Fruit fly (Drosophila melanogaster) whole organism, adult: ENCODE measurements around the gene CG13364.

Source experiments
- CG11617 ChIP-seq: fragments of 200-800 bp; sonication (Bioruptor generic); optimal IDR thresholded peaks from 2 replicates; lab custom pipeline; 2017; ENCODE audit warnings: mild to moderate bottlenecking, missing biosample characterization, missing genetic modification reagents, missing genetic modification characterization
- CG12768 ChIP-seq: fragments of 200-800 bp; sonication (Bioruptor generic); optimal IDR thresholded peaks from 2 replicates; lab custom pipeline; 2017; ENCODE audit warnings: missing biosample characterization, missing genetic modification characterization, mild to moderate bottlenecking, moderate library complexity, missing genetic modification reagents
- CG14711 ChIP-seq: fragments of 200-800 bp; sonication (Bioruptor generic); optimal IDR thresholded peaks from 2 replicates; lab custom pipeline; 2018; ENCODE audit warnings: missing biosample characterization, mild to moderate bottlenecking, missing genetic modification characterization, moderate library complexity
- CG1620 ChIP-seq: fragments of 200-800 bp; sonication (Bioruptor generic); optimal IDR thresholded peaks from 2 replicates; lab custom pipeline; 2016; ENCODE audit warnings: missing biosample characterization, missing genetic modification characterization
- CG33017 ChIP-seq: fragments of 200-800 bp; sonication (Bioruptor generic); optimal IDR thresholded peaks from 2 replicates; lab custom pipeline; 2018; ENCODE audit warnings: missing biosample characterization, mild to moderate bottlenecking, missing genetic modification characterization, moderate library complexity
- CG5204 ChIP-seq: fragments of 200-800 bp; sonication (Bioruptor generic); optimal IDR thresholded peaks from 2 replicates; lab custom pipeline; 2016; ENCODE audit warnings: missing biosample characterization, missing genetic modification characterization
- CG7045 ChIP-seq: fragments of 200-800 bp; sonication (Bioruptor generic); optimal IDR thresholded peaks from 2 replicates; lab custom pipeline; 2017; ENCODE audit warnings: missing biosample characterization, mild to moderate bottlenecking, missing genetic modification characterization
- CG7101 ChIP-seq: fragments of 200-800 bp; sonication (Bioruptor generic); optimal IDR thresholded peaks from 2 replicates; lab custom pipeline; 2018; ENCODE audit warnings: missing biosample characterization, mild to moderate bottlenecking, missing genetic modification characterization, moderate library complexity
- Clk ChIP-seq: fragments of 200-800 bp; sonication (Bioruptor generic); optimal IDR thresholded peaks from 2 replicates; lab custom pipeline; 2017; ENCODE audit warnings: missing biosample characterization, missing genetic modification characterization
- Crg-1 ChIP-seq: fragments of 200-800 bp; sonication (Bioruptor generic); optimal IDR thresholded peaks from 2 replicates; lab custom pipeline; 2016; ENCODE audit warnings: missing biosample characterization, missing genetic modification characterization
- Hr96 ChIP-seq: fragments of 200-800 bp; sonication (Bioruptor generic); optimal IDR thresholded peaks from 2 replicates; lab custom pipeline; 2016; ENCODE audit warnings: missing biosample characterization, missing genetic modification characterization
- Mnt ChIP-seq: fragments of 200-800 bp; sonication (Bioruptor generic); optimal IDR thresholded peaks from 2 replicates; lab custom pipeline; 2016; ENCODE audit warnings: missing biosample characterization, mild to moderate bottlenecking, missing genetic modification characterization
- bab1 ChIP-seq: fragments of 200-800 bp; sonication (Bioruptor generic); optimal IDR thresholded peaks from 3 replicates; lab custom pipeline; 2019; ENCODE audit warnings: missing biosample characterization, mild to moderate bottlenecking, missing genetic modification characterization, moderate library complexity
- cic ChIP-seq: fragments of 200-800 bp; sonication (Bioruptor generic); optimal IDR thresholded peaks from 2 replicates; lab custom pipeline; 2017; ENCODE audit warnings: missing biosample characterization, mild to moderate bottlenecking, missing genetic modification characterization, moderate library complexity
- cnc ChIP-seq, 2 experiments: fragments of >200 bp; optimal IDR thresholded peaks; 2 replicates each; lab custom pipeline; 2017
- kay ChIP-seq: fragments of 200-800 bp; sonication (Bioruptor generic); peaks from one replicate; lab custom pipeline; 2016; ENCODE audit warnings: missing biosample characterization, missing genetic modification characterization, borderline replicate concordance
- ovo ChIP-seq: fragments of 200-800 bp; sonication (Bioruptor generic); optimal IDR thresholded peaks from 2 replicates; lab custom pipeline; 2016; ENCODE audit warnings: missing biosample characterization, missing genetic modification characterization
- pad ChIP-seq: fragments of 200-800 bp; sonication (Bioruptor generic); optimal IDR thresholded peaks from 3 replicates; lab custom pipeline; 2017; ENCODE audit warnings: missing biosample characterization, missing genetic modification characterization, mild to moderate bottlenecking, moderate library complexity, missing genetic modification reagents
- tj ChIP-seq: fragments of 200-800 bp; sonication (Bioruptor generic); optimal IDR thresholded peaks from 3 replicates; lab custom pipeline; 2017; ENCODE audit warnings: missing biosample characterization, mild to moderate bottlenecking, missing genetic modification characterization, moderate library complexity
- toe ChIP-seq: fragments of 200-800 bp; sonication (Bioruptor generic); optimal IDR thresholded peaks from 2 replicates; lab custom pipeline; 2016; ENCODE audit warnings: missing biosample characterization, missing genetic modification characterization

The CG13364 gene

DNA sequence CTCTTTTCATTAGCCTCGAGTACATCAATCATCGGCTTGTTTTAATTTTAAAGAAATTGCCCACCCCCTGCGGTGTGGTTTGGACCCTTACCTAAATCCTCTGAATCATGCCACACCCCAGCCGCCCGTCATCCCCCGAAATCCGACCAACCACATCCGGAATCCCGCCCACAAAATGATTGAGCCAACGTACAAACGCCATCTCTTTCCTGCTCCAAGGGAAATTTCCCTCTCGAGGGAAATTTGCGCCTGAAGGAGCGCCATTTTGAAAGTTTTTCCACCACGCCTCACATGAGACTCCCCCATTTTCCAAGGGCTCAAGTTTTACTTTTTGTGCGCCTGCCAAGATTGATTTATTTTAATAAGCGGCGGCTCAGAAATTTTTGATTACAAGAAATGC is 15.0 kb downstream of the CG13364 start:
- TF ChIP-seq Crg-1 (GFP tag; lab: Kevin White, UChicago) (no peak), CG1620 (GFP tag; lab: Kevin White, UChicago) (no peak), tj (GFP tag; lab: Kevin White, UChicago) (no peak), Hr96 (no peak), pad (GFP tag; lab: Kevin White, UChicago) (no peak), CG7045 (no peak), Clk (GFP tag; lab: Kevin White, UChicago) (no peak), ovo (GFP tag; lab: Kevin White, UChicago) (no peak), Mnt (GFP tag; lab: Kevin White, UChicago) (no peak), CG12768 (GFP tag; lab: Kevin White, UChicago) (no peak), kay (GFP tag; lab: Kevin White, UChicago) (no peak), bab1 (GFP tag; lab: Kevin White, UChicago) (no peak), toe (no peak), CG7101 (no peak), cic (no peak), CG11617 (no peak), CG14711 (tag; lab: Kevin White, UChicago) (no peak), cnc (optimal IDR thresholded peaks at IDR 0.05; lab: Kevin White, UChicago) (no peak)

DNA sequence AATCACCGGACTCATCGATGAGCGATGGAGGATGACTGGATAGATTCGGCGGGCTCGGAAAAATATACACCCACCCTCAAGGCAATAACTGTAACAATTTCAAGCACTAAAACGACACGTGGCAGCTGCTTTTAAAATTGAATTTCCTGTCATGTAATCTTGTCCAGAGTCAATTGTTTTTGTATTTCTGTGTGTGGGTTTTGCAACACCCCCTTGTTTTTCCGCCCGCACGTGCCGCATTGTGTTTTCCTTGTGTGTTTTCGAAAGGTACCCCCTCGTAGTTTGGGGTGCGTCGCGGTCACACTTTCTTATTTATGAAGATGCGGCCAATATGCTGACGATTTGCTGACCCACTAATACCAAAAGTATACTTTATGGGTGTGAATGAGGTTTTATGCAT is 23.0 kb downstream of the CG13364 start:
- TF ChIP-seq CG7045, result no peak
- no peak for TF ChIP-seq CG12768 (GFP tag; lab: Kevin White, UChicago)
- TF ChIP-seq Crg-1 (GFP tag; lab: Kevin White, UChicago), result no peak
- no peak for TF ChIP-seq Hr96
- TF ChIP-seq CG7101, result no peak
- no peak for TF ChIP-seq CG5204
- TF ChIP-seq CG14711 (tag; lab: Kevin White, UChicago), result no peak
- TF ChIP-seq cnc (optimal IDR thresholded peaks at IDR 0.05; lab: Kevin White, UChicago), result no peak
- TF ChIP-seq CG33017 (tag; lab: Kevin White, UChicago), result no peak
- no peak for TF ChIP-seq pad (GFP tag; lab: Kevin White, UChicago)
- no peak for TF ChIP-seq kay (GFP tag; lab: Kevin White, UChicago)

DNA sequence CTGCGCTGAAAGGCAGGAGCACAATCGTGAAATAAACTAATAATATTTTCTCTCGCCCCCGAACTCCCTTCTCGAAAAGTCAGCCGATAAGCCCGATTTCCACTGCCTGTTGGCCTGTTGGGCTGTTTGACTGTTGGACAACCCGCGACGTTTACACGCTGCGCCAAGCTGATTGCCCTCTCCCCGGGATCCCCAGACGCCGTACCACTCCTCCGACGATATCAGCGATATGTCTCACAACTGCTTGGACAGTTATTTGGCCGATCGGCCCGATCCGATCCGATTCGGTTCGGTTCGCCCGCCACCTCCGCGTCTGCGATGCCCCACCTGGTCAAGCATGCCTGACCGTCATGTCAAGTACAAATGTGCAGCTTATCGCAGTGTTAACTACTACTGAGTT is 25.3 kb downstream of the CG13364 start:
- peak; percentile 52 for TF ChIP-seq cic
- peak; percentile 48 for TF ChIP-seq ovo (GFP tag; lab: Kevin White, UChicago)
- peak; percentile 14 for TF ChIP-seq CG7101
- TF ChIP-seq cnc (optimal IDR thresholded peaks at IDR 0.05; lab: Kevin White, UChicago), result no peak
- no peak for TF ChIP-seq kay (GFP tag; lab: Kevin White, UChicago)
- no peak for TF ChIP-seq Clk (GFP tag; lab: Kevin White, UChicago)
- no peak for TF ChIP-seq toe
- peak; percentile 24 for TF ChIP-seq Hr96
- peak; percentile 26 for TF ChIP-seq CG12768 (GFP tag; lab: Kevin White, UChicago)
- peak; percentile 12 for TF ChIP-seq Mnt (GFP tag; lab: Kevin White, UChicago)

DNA sequence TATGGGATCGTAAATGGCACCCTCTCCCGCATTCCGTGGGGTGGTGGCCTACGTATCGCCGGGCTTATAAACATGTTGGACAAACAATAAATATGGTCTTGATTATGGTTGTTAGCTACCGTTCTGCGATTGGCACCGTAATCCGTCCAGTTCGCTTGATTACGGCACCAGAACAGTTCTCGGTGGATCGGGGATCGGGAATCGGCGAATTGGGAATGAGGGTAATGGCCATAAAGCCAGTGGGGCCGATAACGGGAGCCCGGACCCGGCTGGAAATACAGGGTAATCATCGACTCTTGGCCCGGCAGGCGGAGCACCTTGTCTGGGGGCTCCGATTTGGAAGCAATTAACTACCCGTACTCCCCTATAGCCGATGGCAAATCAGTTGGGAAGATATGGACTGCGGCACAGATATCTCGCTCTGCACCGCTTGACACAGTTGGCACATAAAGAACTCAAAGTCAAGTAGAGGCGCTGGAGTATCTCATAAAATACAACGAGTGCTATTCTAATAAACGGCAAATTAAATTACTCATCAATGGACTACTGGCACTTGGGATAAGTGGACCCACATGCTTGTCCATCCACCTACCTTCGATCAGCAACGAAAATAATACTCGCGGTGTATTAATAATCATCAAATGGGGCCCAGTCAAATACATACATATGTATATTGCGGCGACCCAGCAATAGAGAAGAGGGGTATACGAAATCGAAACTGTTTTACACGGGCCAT is 26.5 kb downstream of the CG13364 start:
- TF ChIP-seq CG14711 (tag; lab: Kevin White, UChicago), result peak; percentile 6
- no peak for TF ChIP-seq bab1 (GFP tag; lab: Kevin White, UChicago)
- peak; percentile 14 for TF ChIP-seq pad (GFP tag; lab: Kevin White, UChicago)

DNA sequence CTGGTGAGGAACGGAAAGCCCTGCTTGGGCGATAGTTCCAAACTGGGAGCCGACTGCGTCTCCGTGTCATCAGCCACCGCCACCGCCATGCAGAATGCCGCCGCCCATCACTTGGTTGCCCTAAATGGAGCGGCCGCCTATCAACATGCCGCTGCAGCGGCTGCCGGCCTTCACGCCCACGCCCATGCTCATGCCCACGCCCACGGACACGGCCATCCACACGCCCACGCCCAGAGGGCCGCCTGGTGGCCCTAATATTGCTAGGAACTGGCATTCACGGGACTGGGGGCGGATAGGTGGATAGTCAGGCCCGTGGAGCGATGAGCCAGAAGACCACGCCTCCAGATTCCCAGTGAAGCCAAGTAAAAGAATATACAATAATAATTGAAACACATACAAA is 27.9 kb downstream of the CG13364 start:
- no peak for TF ChIP-seq toe

DNA sequence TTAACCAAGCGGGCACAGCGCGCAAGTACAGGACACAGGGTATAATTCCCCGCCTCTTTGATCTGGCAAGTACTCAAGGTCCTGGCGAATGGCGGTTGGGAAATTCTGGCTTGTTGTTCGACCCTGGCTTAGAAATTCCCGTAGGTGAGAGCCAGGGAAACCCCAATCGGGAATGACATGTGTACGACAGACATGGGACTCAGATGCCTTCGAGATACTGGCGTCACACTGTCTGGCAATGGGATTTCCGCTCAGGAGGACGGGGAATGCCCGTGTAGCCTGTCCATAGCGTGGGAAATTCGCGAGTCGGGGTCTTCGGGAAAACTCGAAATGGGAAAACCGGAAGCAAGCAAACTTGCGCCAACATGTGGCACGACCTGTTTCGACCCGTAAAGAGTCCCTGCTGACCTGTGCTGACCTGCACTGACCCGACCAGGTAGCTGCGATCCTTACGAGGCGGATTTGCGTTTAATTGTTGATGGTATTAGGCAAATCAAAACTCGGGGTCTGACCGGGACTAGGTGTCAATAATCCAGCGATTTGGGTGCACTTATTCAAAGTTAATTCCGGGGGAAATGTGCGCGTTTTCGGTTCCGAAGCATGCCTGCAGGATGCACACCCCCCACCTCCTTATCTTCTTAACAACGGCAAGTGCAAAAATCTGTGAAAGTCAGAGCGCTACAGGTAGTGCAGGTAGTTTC is 32.3 kb downstream of the CG13364 start:
- TF ChIP-seq Mnt (GFP tag; lab: Kevin White, UChicago), result no peak
- TF ChIP-seq CG7045, result no peak
- TF ChIP-seq CG12768 (GFP tag; lab: Kevin White, UChicago), result no peak
- no peak for TF ChIP-seq kay (GFP tag; lab: Kevin White, UChicago)
- TF ChIP-seq bab1 (GFP tag; lab: Kevin White, UChicago), result no peak
- no peak for TF ChIP-seq cnc (optimal IDR thresholded peaks at IDR 0.05; lab: Kevin White, UChicago)
- TF ChIP-seq tj (GFP tag; lab: Kevin White, UChicago), result no peak
- TF ChIP-seq CG5204, result no peak
- no peak for TF ChIP-seq CG1620 (GFP tag; lab: Kevin White, UChicago)
- no peak for TF ChIP-seq CG11617
- no peak for TF ChIP-seq Hr96
- no peak for TF ChIP-seq CG7101
- TF ChIP-seq cic, result no peak
- no peak for TF ChIP-seq Crg-1 (GFP tag; lab: Kevin White, UChicago)
- no peak for TF ChIP-seq pad (GFP tag; lab: Kevin White, UChicago)

DNA sequence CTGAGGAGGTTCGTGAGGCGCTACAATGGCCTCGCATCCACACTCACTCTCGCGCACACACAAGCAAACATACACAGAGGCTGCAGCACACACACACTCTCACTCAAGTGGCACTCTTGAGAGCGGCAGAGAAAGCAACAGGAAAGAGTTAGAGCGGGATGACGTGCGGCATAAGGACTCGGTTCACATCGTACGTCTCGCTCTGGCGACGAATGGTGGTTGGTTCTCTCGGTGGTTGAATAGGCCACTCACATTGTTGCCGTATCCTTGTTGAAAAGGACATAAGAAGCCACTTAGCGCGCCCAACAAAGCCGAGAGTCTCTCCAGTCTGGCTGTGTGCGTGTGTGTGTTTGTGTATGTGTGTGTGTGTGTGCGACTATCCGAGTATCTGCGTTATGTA is 34.5 kb downstream of the CG13364 start:
- no peak for TF ChIP-seq toe
- no peak for TF ChIP-seq pad (GFP tag; lab: Kevin White, UChicago)
- no peak for TF ChIP-seq cnc (optimal IDR thresholded peaks at IDR 0.05; lab: Kevin White, UChicago)
- no peak for TF ChIP-seq cic
